Worm (Caenorhabditis elegans) whole organism, L4 larva: ENCODE data around the gene nhr-58.

Experiments used
- F26F4.8 ChIP-seq: fragments of 200-800 bp; sonication (Bioruptor generic); conservative IDR thresholded peaks from 2 replicates; pipeline ENCODE4 v1.3.6; 2022; ENCODE audit warnings: missing genetic modification characterization, missing compliant biosample characterization
- F37D6.2 ChIP-seq: sonication (generic microtip); optimal IDR thresholded peaks from 2 replicates; lab custom pipeline; 2016; ENCODE audit warnings: mild to moderate bottlenecking, missing genetic modification characterization, missing compliant biosample characterization
- F44E2.7 ChIP-seq: fragments of 200-800 bp; sonication (Bioruptor generic); IDR thresholded peaks from 2 replicates; pipeline ENCODE4 v2.1.2; 2022; ENCODE audit warnings: missing genetic modification characterization, missing compliant biosample characterization
- R02D3.7 ChIP-seq: fragments of 150-350 bp; sonication (generic microtip); optimal IDR thresholded peaks from 3 replicates; lab custom pipeline; 2014; ENCODE audit warnings: missing biosample characterization, missing genetic modification characterization
- Y48G9A.11 ChIP-seq: fragments of 200-800 bp; sonication (Bioruptor generic); IDR thresholded peaks from 2 replicates; pipeline ENCODE4 v1.3.6; 2022; ENCODE audit warnings: missing genetic modification reagents, missing genetic modification characterization, missing compliant biosample characterization
- Y75B8A.6 ChIP-seq: fragments of 200-800 bp; sonication (Bioruptor generic); IDR thresholded peaks from 2 replicates; pipeline ENCODE4 v1.3.6; 2022; ENCODE audit warnings: missing genetic modification reagents, missing genetic modification characterization, missing compliant biosample characterization
- ama-1 ChIP-seq: fragments of 150-350 bp; optimal IDR thresholded peaks from 2 replicates; lab custom pipeline; 2014; ENCODE audit warnings: inconsistent platforms, mixed read lengths
- attf-4 ChIP-seq: sonication (generic microtip); optimal IDR thresholded peaks from 3 replicates; lab custom pipeline; 2017; ENCODE audit warnings: missing biosample characterization, missing genetic modification characterization
- ceh-20 ChIP-seq: fragments of 200-800 bp; sonication (Bioruptor generic); IDR thresholded peaks from 2 replicates; pipeline ENCODE4 v1.3.6; 2022; ENCODE audit warnings: missing genetic modification reagents, missing genetic modification characterization, missing compliant biosample characterization
- ceh-28 ChIP-seq: fragments of 150-350 bp; optimal IDR thresholded peaks from 2 replicates; lab custom pipeline; 2014; ENCODE audit warnings: missing biosample characterization, missing genetic modification reagents, missing genetic modification characterization
- ceh-44 ChIP-seq: fragments of 200-800 bp; sonication (Bioruptor generic); IDR thresholded peaks from 2 replicates; pipeline ENCODE4 v1.3.6; 2022; ENCODE audit warnings: missing genetic modification reagents, missing genetic modification characterization, missing compliant biosample characterization
- ceh-62 ChIP-seq: sonication (generic microtip); optimal IDR thresholded peaks from 2 replicates; lab custom pipeline; 2017; ENCODE audit warnings: missing biosample characterization, missing genetic modification characterization
- cey-2 ChIP-seq: sonication (generic microtip); optimal IDR thresholded peaks from 3 replicates; lab custom pipeline; 2017; ENCODE audit warnings: missing genetic modification characterization, mild to moderate bottlenecking, missing compliant biosample characterization, antibody characterized with exemption, borderline replicate concordance; ENCODE audit not compliant: insufficient read depth
- daf-16 ChIP-seq, 3 experiments: sonication (generic microtip); optimal IDR thresholded peaks; 2 replicates each; lab custom pipeline; 2016 to 2017; ENCODE audit warnings: missing genetic modification characterization in 3 of 3, missing genetic modification reagents in 3 of 3, mild to moderate bottlenecking in 2 of 3, missing compliant biosample characterization in 2 of 3, missing biosample characterization in 1 of 3, moderate library complexity in 1 of 3
- daf-8 ChIP-seq: fragments of 200-800 bp; sonication (Bioruptor generic); IDR thresholded peaks from 2 replicates; pipeline ENCODE4 v1.3.6; 2022; ENCODE audit warnings: missing genetic modification characterization, missing compliant biosample characterization
- dmd-8 ChIP-seq: fragments of 200-800 bp; sonication (Bioruptor generic); IDR thresholded peaks from 2 replicates; pipeline ENCODE4 v1.3.6; 2022; ENCODE audit warnings: missing genetic modification characterization, missing compliant biosample characterization
- dpl-1 ChIP-seq: fragments of 150-350 bp; optimal IDR thresholded peaks from 2 replicates; lab custom pipeline; 2014; ENCODE audit warnings: missing biosample characterization, missing genetic modification reagents, missing genetic modification characterization
- duxl-1 ChIP-seq: sonication (generic microtip); optimal IDR thresholded peaks from 2 replicates; lab custom pipeline; 2016; ENCODE audit warnings: mild to moderate bottlenecking, missing genetic modification characterization, moderate library complexity, missing compliant biosample characterization; ENCODE audit not compliant: poor library complexity
- egl-27 ChIP-seq: sonication (generic microtip); optimal IDR thresholded peaks from 3 replicates; lab custom pipeline; 2017; ENCODE audit warnings: missing biosample characterization, missing genetic modification reagents, missing genetic modification characterization
- hif-1 ChIP-seq, 2 experiments: sonication (generic microtip); optimal IDR thresholded peaks; 2 replicates each; lab custom pipeline; 2016 to 2017; ENCODE audit warnings: missing compliant biosample characterization in 2 of 2, missing genetic modification characterization in 2 of 2, missing genetic modification reagents in 2 of 2, missing genotype in 2 of 2, mild to moderate bottlenecking in 1 of 2
- hlh-11 ChIP-seq: fragments of 200-800 bp; sonication (Bioruptor generic); optimal IDR thresholded peaks from 2 replicates; lab custom pipeline; 2018; ENCODE audit warnings: mild to moderate bottlenecking, missing genetic modification characterization, missing compliant biosample characterization
- hlh-30 ChIP-seq: sonication (generic microtip); optimal IDR thresholded peaks from 2 replicates; lab custom pipeline; 2017; ENCODE audit warnings: antibody characterized with exemption, mild to moderate bottlenecking, missing genetic modification characterization, missing compliant biosample characterization; ENCODE audit not compliant: insufficient read depth
- hmg-1.1 ChIP-seq: fragments of 200-800 bp; sonication (Bioruptor generic); IDR thresholded peaks from 2 replicates; pipeline ENCODE4 v1.3.6; 2022; ENCODE audit warnings: missing genetic modification reagents, missing genetic modification characterization, missing compliant biosample characterization
- jun-1 ChIP-seq: fragments of 150-350 bp; optimal IDR thresholded peaks from 2 replicates; lab custom pipeline; 2014; ENCODE audit warnings: missing biosample characterization, missing genetic modification reagents, missing genetic modification characterization
- lim-7 ChIP-seq: fragments of 200-800 bp; sonication (Bioruptor generic); IDR thresholded peaks from 2 replicates; pipeline ENCODE4 v1.3.6; 2022; ENCODE audit warnings: missing genetic modification characterization, missing compliant biosample characterization
- lin-29 ChIP-seq: fragments of 200-800 bp; sonication (Bioruptor generic); IDR thresholded peaks from 2 replicates; pipeline ENCODE4 v1.3.6; 2022; ENCODE audit warnings: missing genetic modification reagents, missing genetic modification characterization, missing compliant biosample characterization
- lin-38 ChIP-seq: fragments of 200-800 bp; sonication (Bioruptor generic); IDR thresholded peaks from 2 replicates; pipeline ENCODE4 v1.3.6; 2022; ENCODE audit warnings: missing genetic modification reagents, missing genetic modification characterization, missing compliant biosample characterization
- madf-9 ChIP-seq: fragments of 200-800 bp; sonication (Bioruptor generic); conservative IDR thresholded peaks from 2 replicates; pipeline ENCODE4 v1.3.6; 2022; ENCODE audit warnings: missing genetic modification reagents, missing genetic modification characterization, missing compliant biosample characterization
- mdl-1 ChIP-seq, 2 experiments: fragments of 150-350 bp in 1 of 2; sonication (generic microtip) in 1 of 2; optimal IDR thresholded peaks; 2 replicates each; lab custom pipeline; 2014 to 2017; ENCODE audit warnings: missing biosample characterization in 2 of 2, missing genetic modification characterization in 2 of 2
- mdt-29 ChIP-seq: fragments of 200-800 bp; sonication (Bioruptor generic); IDR thresholded peaks from 2 replicates; pipeline ENCODE4 v1.3.6; 2022; ENCODE audit warnings: missing genetic modification reagents, missing genetic modification characterization, missing compliant biosample characterization
- mep-1 ChIP-seq: fragments of 150-350 bp; sonication (generic microtip); optimal IDR thresholded peaks from 3 replicates; lab custom pipeline; 2014; ENCODE audit warnings: missing biosample characterization, missing genetic modification characterization
- mes-2 ChIP-seq: sonication (generic microtip); optimal IDR thresholded peaks from 2 replicates; lab custom pipeline; 2016; ENCODE audit warnings: missing genotype, mild to moderate bottlenecking, missing genetic modification characterization, missing compliant biosample characterization; ENCODE audit not compliant: poor library complexity, severe bottlenecking
- nhr-10 ChIP-seq: fragments of 150-350 bp; optimal IDR thresholded peaks from 2 replicates; lab custom pipeline; 2014; ENCODE audit warnings: missing biosample characterization, missing genetic modification characterization
- nhr-11 ChIP-seq: fragments of 150-350 bp; optimal IDR thresholded peaks from 2 replicates; lab custom pipeline; 2014; ENCODE audit warnings: missing biosample characterization, missing genetic modification characterization
- nhr-25 ChIP-seq: sonication (generic microtip); optimal IDR thresholded peaks from 2 replicates; lab custom pipeline; 2017; ENCODE audit warnings: missing genetic modification characterization, mild to moderate bottlenecking, missing compliant biosample characterization, antibody characterized with exemption, moderate library complexity, borderline replicate concordance; ENCODE audit not compliant: insufficient read depth
- nhr-42 ChIP-seq: fragments of 200-800 bp; sonication (Bioruptor generic); IDR thresholded peaks from 2 replicates; pipeline ENCODE4 v1.3.6; 2022; ENCODE audit warnings: missing genetic modification characterization, missing compliant biosample characterization
- nhr-48 ChIP-seq: sonication (generic microtip); optimal IDR thresholded peaks from 2 replicates; lab custom pipeline; 2016; ENCODE audit warnings: mild to moderate bottlenecking, missing genetic modification characterization, missing compliant biosample characterization
- nhr-76 ChIP-seq: fragments of 150-350 bp; optimal IDR thresholded peaks from 2 replicates; lab custom pipeline; 2014; ENCODE audit warnings: missing biosample characterization, missing genetic modification characterization
- nhr-77 ChIP-seq: fragments of 150-350 bp; optimal IDR thresholded peaks from 2 replicates; lab custom pipeline; 2014; ENCODE audit warnings: missing biosample characterization, missing genetic modification characterization
- rbr-2 ChIP-seq: sonication (generic microtip); optimal IDR thresholded peaks from 2 replicates; lab custom pipeline; 2016; ENCODE audit warnings: missing genotype, missing genetic modification characterization, missing compliant biosample characterization
- sdz-12 ChIP-seq: fragments of 200-800 bp; sonication (Bioruptor generic); optimal IDR thresholded peaks from 2 replicates; lab custom pipeline; 2018; ENCODE audit warnings: mild to moderate bottlenecking, missing genetic modification characterization, missing compliant biosample characterization
- set-16 ChIP-seq: fragments of 200-800 bp; sonication (Bioruptor generic); IDR thresholded peaks from 2 replicates; pipeline ENCODE4 v1.3.6; 2022; ENCODE audit warnings: missing genetic modification reagents, missing genetic modification characterization, missing compliant biosample characterization
- skn-1 ChIP-seq: fragments of 150-350 bp; optimal IDR thresholded peaks from 2 replicates; lab custom pipeline; 2014; ENCODE audit warnings: missing biosample characterization, missing genetic modification characterization
- spr-1 ChIP-seq: sonication (generic microtip); optimal IDR thresholded peaks from 2 replicates; lab custom pipeline; 2016; ENCODE audit warnings: mild to moderate bottlenecking, missing genetic modification characterization, missing compliant biosample characterization
- unc-62 ChIP-seq, 3 experiments: fragments of 150-350 bp in 1 of 3; sonication (generic microtip); optimal IDR thresholded peaks in 2 of 3; peaks in 1 of 3; 1 replicate in 1 of 3; 2 replicates in 2 of 3; lab custom pipeline; 2014 to 2017; ENCODE audit warnings: missing biosample characterization in 3 of 3, missing genetic modification characterization in 3 of 3, missing genetic modification reagents in 3 of 3, missing genotype in 1 of 3
- vab-7 ChIP-seq: fragments of 200-800 bp; sonication (Bioruptor generic); IDR thresholded peaks from 2 replicates; pipeline ENCODE4 v1.3.6; 2022; ENCODE audit warnings: missing genetic modification reagents, missing genetic modification characterization, missing compliant biosample characterization
- zag-1 ChIP-seq: fragments of 150-350 bp; optimal IDR thresholded peaks from 2 replicates; lab custom pipeline; 2014; ENCODE audit warnings: missing biosample characterization, missing genetic modification characterization
- zfp-3 ChIP-seq: fragments of 200-800 bp; sonication (Bioruptor generic); conservative IDR thresholded peaks from 2 replicates; pipeline ENCODE4 v1.3.6; 2022; ENCODE audit warnings: missing genetic modification reagents, missing genetic modification characterization, missing compliant biosample characterization

The nhr-58 gene

ce11 chrV:527602-528001, 4.5 kb upstream of the nhr-58 start, which contains the start of gene srw-108:
Gene srw-108, plus strand, starts transcription at chrV:527902.
- TF ChIP-seq ceh-20 (GFP tag; lab: Robert Waterston, UW) (no peak), ceh-44 (no peak), vab-7 (GFP tag; lab: Robert Waterston, UW) (no peak), jun-1 (tag; lab: Kevin White, UChicago) (no peak), F26F4.8 (GFP tag; lab: Robert Waterston, UW) (no peak), Y48G9A.11 (no peak), attf-4 (tag; lab: Kevin White, UChicago) (no peak), lim-7 (GFP tag; lab: Robert Waterston, UW) (no peak), hif-1 (tag; optimal IDR thresholded peaks at IDR 0.05; lab: Kevin White, UChicago) (no peak), dpl-1 (GFP tag; lab: Kevin White, UChicago) (no peak), Y75B8A.6 (GFP tag; lab: Robert Waterston, UW) (no peak)
- TF ChIP-seq, all 104 proteins: peak for 0

- TF ChIP-seq nhr-25 (tag; lab: Kevin White, UChicago) (no peak), hlh-11 (tag; lab: Kevin White, UChicago) (peak; percentile 67), mes-2 (tag; lab: Kevin White, UChicago) (peak; percentile 25), madf-9 (GFP tag; lab: Robert Waterston, UW) (no peak), egl-27 (tag; lab: Kevin White, UChicago) (no peak), lin-29 (GFP tag; lab: Robert Waterston, UW) (no peak), rbr-2 (tag; lab: Kevin White, UChicago) (no peak), zag-1 (no peak), nhr-11 (tag; lab: Kevin White, UChicago) (no peak), cey-2 (tag; lab: Kevin White, UChicago) (no peak), nhr-10 (tag; lab: Kevin White, UChicago) (no peak), R02D3.7 (tag; lab: Kevin White, UChicago) (no peak), hmg-1.1 (GFP tag; lab: Robert Waterston, UW) (no peak), ama-1 (lab: Kevin White, UChicago) (no peak), mep-1 (peak; percentile 23), set-16 (GFP tag; lab: Robert Waterston, UW) (no peak), nhr-76 (no peak), dmd-8 (no peak), dpl-1 (GFP tag; lab: Kevin White, UChicago) (no peak), lin-38 (GFP tag; lab: Robert Waterston, UW) (no peak), sdz-12 (GFP tag; lab: Kevin White, UChicago) (no peak), ceh-44 (no peak), unc-62 (GFP tag; optimal IDR thresholded peaks at IDR 0.05 in 1 of 2; lab: Kevin White, UChicago) (no peak), unc-62 (tag; optimal IDR thresholded peaks at IDR 0.05; lab: Kevin White, UChicago) (no peak), daf-16 (GFP tag; optimal IDR thresholded peaks at IDR 0.05; lab: Kevin White, UChicago) (no peak), daf-16 (tag; optimal IDR thresholded peaks at IDR 0.05; lab: Kevin White, UChicago) (peak; percentile 80), skn-1 (tag; lab: Kevin White, UChicago) (no peak), ceh-62 (tag; lab: Kevin White, UChicago) (no peak), F37D6.2 (tag; lab: Kevin White, UChicago) (no peak), ceh-28 (tag; lab: Kevin White, UChicago) (no peak), mdt-29 (GFP tag; lab: Robert Waterston, UW) (no peak), duxl-1 (tag; lab: Kevin White, UChicago) (peak; percentile 34), nhr-77 (tag; lab: Kevin White, UChicago) (peak; percentile 8), attf-4 (tag; lab: Kevin White, UChicago) (no peak), nhr-48 (tag; lab: Kevin White, UChicago) (no peak), zfp-3 (GFP tag; lab: Robert Waterston, UW) (no peak), spr-1 (tag; lab: Kevin White, UChicago) (no peak), daf-8 (GFP tag; lab: Robert Waterston, UW) (no peak), F44E2.7 (no peak), nhr-42 (GFP tag; lab: Robert Waterston, UW) (no peak), mdl-1 (tag; optimal IDR thresholded peaks at IDR 0.05; lab: Kevin White, UChicago) (peak in 1 of 2 experiments; percentile 25), hlh-30 (peak; percentile 43)
These were observed 2.1 kb downstream of the nhr-58 start, which contains the start of gene nhr-132 for ce11 chrV:534176-534575. Gene nhr-132, plus strand, starts transcription at chrV:534446.
